Worm (Caenorhabditis elegans) whole organism, young adult: ENCODE data around the gene T26G10.3.

Source experiments
- B0336.3 ChIP-seq: fragments of 200-800 bp; sonication (Bioruptor generic); IDR thresholded peaks from 2 replicates; pipeline ENCODE4 v1.3.6; 2022; ENCODE audit warnings: missing genetic modification characterization, missing compliant biosample characterization
- F22D6.2 ChIP-seq: sonication (generic microtip); optimal IDR thresholded peaks from 2 replicates; lab custom pipeline; 2016; ENCODE audit warnings: mild to moderate bottlenecking, missing genetic modification characterization, missing compliant biosample characterization
- F33H1.4 ChIP-seq: fragments of 200-800 bp; sonication (Bioruptor generic); IDR thresholded peaks from 2 replicates; pipeline ENCODE4 v1.3.6; 2022; ENCODE audit warnings: missing genetic modification reagents, missing genetic modification characterization, missing compliant biosample characterization
- F37B4.10 ChIP-seq: fragments of 200-800 bp; sonication (Bioruptor generic); IDR thresholded peaks from 2 replicates; pipeline ENCODE4 v1.3.6; 2022; ENCODE audit warnings: missing genetic modification characterization, missing compliant biosample characterization
- F49E8.2 ChIP-seq: sonication (generic microtip); optimal IDR thresholded peaks from 3 replicates; lab custom pipeline; 2017; ENCODE audit warnings: missing genetic modification characterization, mild to moderate bottlenecking, missing compliant biosample characterization, antibody characterized with exemption, moderate library complexity; ENCODE audit not compliant: insufficient read depth
- F52B5.7 ChIP-seq: sonication (generic microtip); optimal IDR thresholded peaks from 2 replicates; lab custom pipeline; 2016; ENCODE audit warnings: mild to moderate bottlenecking, missing genetic modification characterization, missing compliant biosample characterization
- F57C9.4 ChIP-seq: sonication (generic microtip); optimal IDR thresholded peaks from 2 replicates; lab custom pipeline; 2017; ENCODE audit warnings: mild to moderate bottlenecking, missing genetic modification characterization, missing compliant biosample characterization
- K12H6.12 ChIP-seq: fragments of 200-800 bp; sonication (Bioruptor generic); optimal IDR thresholded peaks from 2 replicates; lab custom pipeline; 2018; ENCODE audit warnings: mild to moderate bottlenecking, missing genetic modification characterization, missing compliant biosample characterization
- Y53F4B.3 ChIP-seq: fragments of 200-800 bp; sonication (Bioruptor generic); IDR thresholded peaks from 2 replicates; pipeline ENCODE4 v1.3.6; 2022; ENCODE audit warnings: missing genetic modification reagents, missing genetic modification characterization, missing compliant biosample characterization
- Y53G8AR.9 ChIP-seq: fragments of 200-800 bp; sonication (Bioruptor generic); conservative IDR thresholded peaks from 2 replicates; pipeline ENCODE4 v1.3.6; 2022; ENCODE audit warnings: missing genetic modification reagents, missing genetic modification characterization, missing compliant biosample characterization
- ama-1 ChIP-seq, 3 experiments: fragments of 150-350 bp in 1 of 3; sonication (generic microtip) in 2 of 3; optimal IDR thresholded peaks; 2 replicates each; lab custom pipeline; 2014 to 2018; ENCODE audit warnings: missing biosample characterization in 2 of 3, missing genetic modification characterization in 2 of 3, missing genetic modification reagents in 2 of 3
- aptf-3 ChIP-seq: fragments of 200-800 bp; sonication (Bioruptor generic); IDR thresholded peaks from 2 replicates; pipeline ENCODE4 v1.3.6; 2022; ENCODE audit warnings: missing genetic modification characterization, missing compliant biosample characterization
- atf-7 ChIP-seq: sonication (generic microtip); optimal IDR thresholded peaks from 2 replicates; lab custom pipeline; 2017; ENCODE audit warnings: mild to moderate bottlenecking, missing genetic modification characterization, missing compliant biosample characterization
- attf-3 ChIP-seq: fragments of 200-800 bp; sonication (Bioruptor generic); conservative IDR thresholded peaks from 2 replicates; pipeline ENCODE4 v1.3.6; 2022; ENCODE audit warnings: missing genetic modification reagents, missing genetic modification characterization, missing compliant biosample characterization
- bed-2 ChIP-seq: fragments of 200-800 bp; sonication (Bioruptor generic); IDR thresholded peaks from 2 replicates; pipeline ENCODE4 v1.3.6; 2022; ENCODE audit warnings: missing genetic modification reagents, missing genetic modification characterization, missing compliant biosample characterization
- cebp-2 ChIP-seq: fragments of 200-800 bp; sonication (Bioruptor generic); IDR thresholded peaks from 2 replicates; pipeline ENCODE4 v1.3.6; 2022; ENCODE audit warnings: missing genetic modification characterization, missing compliant biosample characterization
- ceh-100 ChIP-seq: fragments of 200-800 bp; sonication (Bioruptor generic); IDR thresholded peaks from 2 replicates; pipeline ENCODE4 v1.3.6; 2022; ENCODE audit warnings: missing genetic modification reagents, missing genetic modification characterization, missing compliant biosample characterization
- ceh-91 ChIP-seq: fragments of 200-800 bp; sonication (Bioruptor generic); IDR thresholded peaks from 2 replicates; pipeline ENCODE4 v1.3.6; 2022; ENCODE audit warnings: missing genetic modification reagents, missing genetic modification characterization, missing compliant biosample characterization
- chd-7 ChIP-seq: sonication (generic microtip); optimal IDR thresholded peaks from 2 replicates; lab custom pipeline; 2016; ENCODE audit warnings: mild to moderate bottlenecking, missing genetic modification characterization, moderate library complexity, missing compliant biosample characterization
- dpff-1 ChIP-seq: sonication (generic microtip); optimal IDR thresholded peaks from 2 replicates; lab custom pipeline; 2017; ENCODE audit warnings: mild to moderate bottlenecking, missing genetic modification characterization, missing compliant biosample characterization
- dpl-1 ChIP-seq: fragments of 150-350 bp; optimal IDR thresholded peaks from 2 replicates; lab custom pipeline; 2014; ENCODE audit warnings: missing biosample characterization, missing genetic modification reagents, missing genetic modification characterization
- efl-1 ChIP-seq: fragments of 150-350 bp; optimal IDR thresholded peaks from 2 replicates; lab custom pipeline; 2014; ENCODE audit warnings: missing biosample characterization, missing genetic modification reagents, missing genetic modification characterization
- him-1 ChIP-seq: sonication (generic microtip); optimal IDR thresholded peaks from 2 replicates; lab custom pipeline; 2016; ENCODE audit warnings: missing genotype, missing genetic modification reagents, missing genetic modification characterization, missing compliant biosample characterization
- hlh-26 ChIP-seq: fragments of 200-800 bp; sonication (Bioruptor generic); conservative IDR thresholded peaks from 2 replicates; pipeline ENCODE4 v1.3.6; 2022; ENCODE audit warnings: missing genetic modification reagents, missing genetic modification characterization, missing compliant biosample characterization
- hsf-1 ChIP-seq: fragments of 200-800 bp; sonication (Bioruptor generic); IDR thresholded peaks from 2 replicates; pipeline ENCODE4 v1.3.6; 2022; ENCODE audit warnings: missing genetic modification reagents, missing genetic modification characterization, missing compliant biosample characterization
- let-526 ChIP-seq: fragments of 200-800 bp; sonication (Bioruptor generic); IDR thresholded peaks from 2 replicates; pipeline ENCODE4 v1.3.6; 2022; ENCODE audit warnings: missing genetic modification reagents, missing genetic modification characterization, missing compliant biosample characterization
- let-607 ChIP-seq, 2 experiments: fragments of 200-800 bp in 1 of 2; sonication (Bioruptor generic) in 1 of 2; sonication (generic microtip) in 1 of 2; optimal IDR thresholded peaks; 2 replicates each; lab custom pipeline; 2016 to 2018; ENCODE audit warnings: mild to moderate bottlenecking in 2 of 2, missing compliant biosample characterization in 2 of 2, missing genetic modification characterization in 2 of 2, moderate library complexity in 2 of 2, missing genotype in 1 of 2
- lsl-1 ChIP-seq: fragments of 200-800 bp; sonication (Bioruptor generic); optimal IDR thresholded peaks from 2 replicates; lab custom pipeline; 2018; ENCODE audit warnings: mild to moderate bottlenecking, missing genetic modification characterization, moderate library complexity, missing compliant biosample characterization
- madf-6 ChIP-seq: fragments of 200-800 bp; sonication (Bioruptor generic); IDR thresholded peaks from 2 replicates; pipeline ENCODE4 v1.3.6; 2022; ENCODE audit warnings: missing genetic modification reagents, missing genetic modification characterization, missing compliant biosample characterization
- madf-8 ChIP-seq: fragments of 200-800 bp; sonication (Bioruptor generic); conservative IDR thresholded peaks from 2 replicates; pipeline ENCODE4 v1.3.6; 2022; ENCODE audit warnings: missing genetic modification reagents, missing genetic modification characterization, missing compliant biosample characterization
- nfya-1 ChIP-seq: sonication (generic microtip); optimal IDR thresholded peaks from 2 replicates; lab custom pipeline; 2017; ENCODE audit warnings: antibody characterized with exemption, missing compliant biosample characterization, missing genetic modification characterization, borderline replicate concordance; ENCODE audit not compliant: insufficient read depth
- nhr-90 ChIP-seq: sonication (generic microtip); optimal IDR thresholded peaks from 2 replicates; lab custom pipeline; 2016; ENCODE audit warnings: missing genotype, mild to moderate bottlenecking, missing genetic modification characterization, missing compliant biosample characterization
- rec-8 ChIP-seq, 2 experiments: sonication (generic microtip); optimal IDR thresholded peaks; 2 replicates each; lab custom pipeline; 2016; ENCODE audit warnings: mild to moderate bottlenecking in 2 of 2, missing genetic modification characterization in 2 of 2, missing genetic modification reagents in 2 of 2, missing genotype in 2 of 2, missing biosample characterization in 1 of 2, missing compliant biosample characterization in 1 of 2, moderate library complexity in 1 of 2
- repo-1 ChIP-seq: sonication (generic microtip); optimal IDR thresholded peaks from 2 replicates; lab custom pipeline; 2017; ENCODE audit warnings: mild to moderate bottlenecking, missing genetic modification characterization, missing compliant biosample characterization
- rpc-1 ChIP-seq, 2 experiments: fragments of 150-350 bp in 1 of 2; sonication (generic microtip) in 1 of 2; optimal IDR thresholded peaks; 2 replicates each; lab custom pipeline; 2014 to 2018; ENCODE audit warnings: missing biosample characterization in 1 of 2, missing genetic modification characterization in 1 of 2, missing genetic modification reagents in 1 of 2, missing genotype in 1 of 2
- snpc-1.3 ChIP-seq: sonication (generic microtip); optimal IDR thresholded peaks from 2 replicates; lab custom pipeline; 2017; ENCODE audit warnings: missing genetic modification characterization, mild to moderate bottlenecking, missing compliant biosample characterization, antibody characterized with exemption, moderate library complexity, missing genotype, missing genetic modification reagents; ENCODE audit not compliant: insufficient read depth
- snpc-3.4 ChIP-seq: sonication (generic microtip); optimal IDR thresholded peaks from 2 replicates; lab custom pipeline; 2017; ENCODE audit warnings: missing genetic modification characterization, mild to moderate bottlenecking, missing compliant biosample characterization, antibody characterized with exemption, moderate library complexity, missing genotype, missing genetic modification reagents
- tbp1 ChIP-seq: fragments of 200-800 bp; sonication (Bioruptor generic); optimal IDR thresholded peaks from 2 replicates; lab custom pipeline; 2018; ENCODE audit warnings: mild to moderate bottlenecking, missing genetic modification characterization, missing compliant biosample characterization
- tlf-1 ChIP-seq: fragments of 200-800 bp; sonication (Bioruptor generic); optimal IDR thresholded peaks from 2 replicates; lab custom pipeline; 2018; ENCODE audit warnings: mild to moderate bottlenecking, missing genetic modification characterization, missing compliant biosample characterization
- xnd-1 ChIP-seq: sonication (generic microtip); optimal IDR thresholded peaks from 2 replicates; lab custom pipeline; 2016; ENCODE audit warnings: missing genotype, missing genetic modification reagents, missing genetic modification characterization, missing compliant biosample characterization
- zfh-2 ChIP-seq: fragments of 200-800 bp; sonication (Bioruptor generic); conservative IDR thresholded peaks from 2 replicates; pipeline ENCODE4 v1.3.6; 2022; ENCODE audit warnings: missing genetic modification reagents, missing genetic modification characterization, missing compliant biosample characterization
- ztf-18 ChIP-seq: sonication (generic microtip); optimal IDR thresholded peaks from 2 replicates; lab custom pipeline; 2016; ENCODE audit warnings: missing genotype, mild to moderate bottlenecking, missing genetic modification characterization, missing compliant biosample characterization
- ztf-22 ChIP-seq: fragments of 200-800 bp; sonication (Bioruptor generic); optimal IDR thresholded peaks from 2 replicates; lab custom pipeline; 2018; ENCODE audit warnings: mild to moderate bottlenecking, missing genetic modification characterization, moderate library complexity, missing compliant biosample characterization
- ztf-26 ChIP-seq: sonication (generic microtip); optimal IDR thresholded peaks from 2 replicates; lab custom pipeline; 2017; ENCODE audit warnings: missing genetic modification characterization, missing compliant biosample characterization
- ztf-28 ChIP-seq: fragments of 200-800 bp; sonication (Bioruptor generic); IDR thresholded peaks from 2 replicates; pipeline ENCODE4 v1.3.6; 2022; ENCODE audit warnings: missing genetic modification reagents, missing genetic modification characterization, missing compliant biosample characterization

Gene T26G10.3

ce11 chrIII:9434999-9435398 lies 21.8 kb upstream of the T26G10.3 start (continued):
- no peak for TF ChIP-seq rec-8 (tag; optimal IDR thresholded peaks at IDR 0.05; lab: Kevin White, UChicago)
- TF ChIP-seq madf-6: peak; percentile 63; the same call in 1 of the 2 replicates

ce11 chrIII:9433576-9434107 lies 20.4 kb upstream of the T26G10.3 start, which contains the start of gene cpar-1:
cpar-1 (plus strand) TSS chrIII:9434057.
- TF ChIP-seq aptf-3: no peak
- no peak for TF ChIP-seq Y53F4B.3
- TF ChIP-seq repo-1 (tag; lab: Kevin White, UChicago): no peak
- TF ChIP-seq tbp1: no peak
- TF ChIP-seq ztf-28 (GFP tag; lab: Robert Waterston, UW): no peak
- TF ChIP-seq F52B5.7: no peak
- TF ChIP-seq ceh-100 (GFP tag; lab: Robert Waterston, UW): no peak
- no peak for TF ChIP-seq snpc-1.3 (tag; lab: Kevin White, UChicago)
- no peak for TF ChIP-seq ama-1 (optimal IDR thresholded peaks at IDR 0.05; lab: Kevin White, UChicago)
- no peak for TF ChIP-seq ama-1 (GFP tag; optimal IDR thresholded peaks at IDR 0.05; lab: Kevin White, UChicago)
- no peak for TF ChIP-seq rec-8 (tag; optimal IDR thresholded peaks at IDR 0.05; lab: Kevin White, UChicago)
- TF ChIP-seq ztf-26 (tag; lab: Kevin White, UChicago): no peak
- TF ChIP-seq bed-2 (GFP tag; lab: Robert Waterston, UW): no peak
- TF ChIP-seq cebp-2 (GFP tag; lab: Robert Waterston, UW): no peak
- peak; percentile 77 for TF ChIP-seq snpc-3.4 (tag; lab: Kevin White, UChicago)
- TF ChIP-seq tlf-1 (GFP tag; lab: Kevin White, UChicago): peak; percentile 15
- no peak for TF ChIP-seq K12H6.12 (tag; lab: Kevin White, UChicago)
- no peak for TF ChIP-seq ztf-22 (GFP tag; lab: Kevin White, UChicago)
- peak; percentile 85 for TF ChIP-seq him-1
- TF ChIP-seq xnd-1 (tag; lab: Kevin White, UChicago): peak; percentile 94
- TF ChIP-seq nhr-90 (tag; lab: Kevin White, UChicago): no peak
- peak; percentile 78 for TF ChIP-seq efl-1
- no peak for TF ChIP-seq F37B4.10
- TF ChIP-seq atf-7 (tag; lab: Kevin White, UChicago): no peak
- TF ChIP-seq madf-6: peak; percentile 99
- TF ChIP-seq attf-3 (GFP tag; lab: Robert Waterston, UW): no peak
- TF ChIP-seq lsl-1 (GFP tag; lab: Kevin White, UChicago): peak; percentile 80
- no peak for TF ChIP-seq zfh-2
- TF ChIP-seq F49E8.2: peak; percentile 5
- TF ChIP-seq F22D6.2 (tag; lab: Kevin White, UChicago): no peak
- TF ChIP-seq F57C9.4 (tag; lab: Kevin White, UChicago): no peak
- TF ChIP-seq B0336.3 (GFP tag; lab: Robert Waterston, UW): no peak
- no peak for TF ChIP-seq let-526 (GFP tag; lab: Robert Waterston, UW)
- TF ChIP-seq hlh-26 (GFP tag; lab: Robert Waterston, UW): no peak
- no peak for TF ChIP-seq chd-7 (tag; lab: Kevin White, UChicago)
- TF ChIP-seq Y53G8AR.9 (GFP tag; lab: Robert Waterston, UW): 0 out of 2 replicates have a peak, but pooled peaks have one; percentile 25
- peak; percentile 61 for TF ChIP-seq ceh-91 (GFP tag; lab: Robert Waterston, UW)
- TF ChIP-seq dpff-1: no peak
- TF ChIP-seq dpl-1 (GFP tag; lab: Kevin White, UChicago): peak; percentile 61
- TF ChIP-seq ztf-18 (tag; lab: Kevin White, UChicago): peak; percentile 96
- TF ChIP-seq rpc-1 (optimal IDR thresholded peaks at IDR 0.05; lab: Kevin White, UChicago): no peak
- no peak for TF ChIP-seq rpc-1 (tag; optimal IDR thresholded peaks at IDR 0.05; lab: Kevin White, UChicago)
- no peak for TF ChIP-seq nfya-1 (tag; lab: Kevin White, UChicago)
- peak; percentile 94 for TF ChIP-seq hsf-1 (GFP tag; lab: Robert Waterston, UW)
- no peak for TF ChIP-seq let-607 (tag; optimal IDR thresholded peaks at IDR 0.05; lab: Kevin White, UChicago)
- no peak; the same call in 1 of the 2 replicates for TF ChIP-seq F33H1.4
- TF ChIP-seq madf-8: peak; percentile 99
